Fruit fly (Drosophila melanogaster): Measurements from ENCODE around the gene CG42367.
A peak's percentile ranks its signal among the peaks of the same experiment; 100 is the strongest.

Gene CG42367

DNA sequence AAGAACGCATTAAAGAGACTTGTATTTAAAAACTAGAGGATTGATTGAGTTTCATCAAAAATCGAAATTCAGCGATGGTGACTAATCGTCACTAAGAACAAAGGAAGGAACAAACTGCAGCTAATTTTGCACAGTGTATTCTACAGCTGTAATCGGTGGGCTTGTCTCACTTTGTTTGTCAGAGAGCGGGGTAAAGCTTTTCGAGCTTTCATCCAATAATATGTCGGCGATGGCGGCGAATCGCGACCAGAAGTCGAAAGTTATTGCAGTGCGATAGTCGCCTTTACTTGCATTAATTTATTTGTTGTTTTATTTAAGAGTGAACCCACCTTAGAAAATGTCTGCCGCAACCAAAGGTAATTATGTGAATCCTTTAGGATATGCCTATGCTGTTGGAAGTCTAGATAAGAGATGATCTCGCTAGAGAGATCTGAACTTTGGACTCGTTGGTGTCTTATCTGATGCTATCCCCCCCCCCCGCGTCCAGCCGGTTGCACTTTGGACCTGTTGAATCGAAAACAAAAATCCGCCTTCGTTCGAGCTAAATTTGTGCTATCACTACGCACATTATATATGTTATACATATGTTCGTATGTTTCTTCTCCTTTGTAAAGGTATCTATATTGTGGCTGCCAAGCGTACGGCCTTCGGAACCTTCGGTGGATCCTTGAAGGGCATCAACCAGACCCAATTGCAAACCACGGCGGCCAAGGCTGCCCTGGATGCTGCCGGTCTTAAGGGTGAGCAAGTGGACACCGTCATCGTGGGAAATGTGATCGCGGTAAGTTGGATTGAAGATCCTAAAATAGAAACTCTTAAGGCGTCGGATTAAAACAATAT, 15.1 kb upstream of the CG42367 start, which contains the start of gene yip2 (continued):
- TF ChIP-seq sd (tag; optimal IDR thresholded peaks at IDR 0.05), result no peak
- no peak for TF ChIP-seq CG33557 (GFP tag; optimal IDR thresholded peaks at IDR 0.05)
- TF ChIP-seq dpn (GFP tag; optimal IDR thresholded peaks at IDR 0.05), result peak; percentile 38 to 68
- peak; percentile 40 for TF ChIP-seq CG11247 (GFP tag; IDR thresholded peaks at IDR 0.05)
- TF ChIP-seq lov (optimal IDR thresholded peaks at IDR 0.05), result no peak
- TF ChIP-seq lov (GFP tag; IDR thresholded peaks at IDR 0.05), result no peak
- TF ChIP-seq CG15696 (tag; optimal IDR thresholded peaks at IDR 0.05), result no peak
- TF ChIP-seq CG8924 (tag; optimal IDR thresholded peaks at IDR 0.05), result peak; percentile 66
- TF ChIP-seq Optix (GFP tag; IDR thresholded peaks at IDR 0.05), result no peak; the same call in 2 of the 3 replicates
- no peak for TF ChIP-seq CG10654 (GFP tag; optimal IDR thresholded peaks at IDR 0.05)
- peak; percentile 69 for TF ChIP-seq lilli (GFP tag; optimal IDR thresholded peaks at IDR 0.05)
- peak; percentile 29 for TF ChIP-seq CG5180 (GFP tag; optimal IDR thresholded peaks at IDR 0.05)
- no peak for TF ChIP-seq btn (GFP tag; optimal IDR thresholded peaks at IDR 0.05)
- TF ChIP-seq Sry-δ (GFP tag; optimal IDR thresholded peaks at IDR 0.05), result no peak
- peak; percentile 22 for TF ChIP-seq nmo (GFP tag; optimal IDR thresholded peaks at IDR 0.05)
- peak; percentile 41 for TF ChIP-seq fd3F (GFP tag; optimal IDR thresholded peaks at IDR 0.05)
- no peak for TF ChIP-seq wdn (GFP tag; IDR thresholded peaks at IDR 0.05)
- TF ChIP-seq Vsx1 (GFP tag; optimal IDR thresholded peaks at IDR 0.05), result no peak
- peak; percentile 53 for TF ChIP-seq CG7786 (GFP tag; optimal IDR thresholded peaks at IDR 0.05)
- TF ChIP-seq Pdp1 (GFP tag; optimal IDR thresholded peaks at IDR 0.05), result peak; percentile 45 to 47
- TF ChIP-seq CG6854 (GFP tag; optimal IDR thresholded peaks at IDR 0.05), result peak; percentile 57
- TF ChIP-seq Bdp1 (GFP tag; optimal IDR thresholded peaks at IDR 0.05), result no peak
- TF ChIP-seq p53 (GFP tag; optimal IDR thresholded peaks at IDR 0.05), result no peak
- peak; percentile 1 for TF ChIP-seq CG18764 (GFP tag; optimal IDR thresholded peaks at IDR 0.05)
- peak; percentile 34 for TF ChIP-seq CG12942 (GFP tag; optimal IDR thresholded peaks at IDR 0.05)
- peak; percentile 54 for TF ChIP-seq wek (GFP tag; optimal IDR thresholded peaks at IDR 0.05)
- no peak for TF ChIP-seq ewg (GFP tag; optimal IDR thresholded peaks at IDR 0.05)
- peak; percentile 55 for TF ChIP-seq CG17568 (GFP tag; optimal IDR thresholded peaks at IDR 0.05)
- peak; percentile 80; the same call in 2 of the 3 replicates for TF ChIP-seq so (GFP tag; IDR thresholded peaks at IDR 0.05)
- no peak for TF ChIP-seq D (optimal IDR thresholded peaks at IDR 0.05)
- TF ChIP-seq D (GFP tag; optimal IDR thresholded peaks at IDR 0.05), result no peak
- TF ChIP-seq dati (GFP tag; IDR thresholded peaks at IDR 0.05), result peak; percentile 40; the same call in 1 of the 2 replicates
- no peak for TF ChIP-seq CG6272 (GFP tag; IDR thresholded peaks at IDR 0.05)
- TF ChIP-seq CG4282 (GFP tag; optimal IDR thresholded peaks at IDR 0.05), result peak; percentile 36
- TF ChIP-seq Gsc (GFP tag; IDR thresholded peaks at IDR 0.05), result no peak
- no peak for TF ChIP-seq dan (GFP tag; IDR thresholded peaks at IDR 0.05)
- peak; percentile 50 for TF ChIP-seq slp2 (GFP tag; optimal IDR thresholded peaks at IDR 0.05)
- peak; percentile 58 for TF ChIP-seq NfI (GFP tag; optimal IDR thresholded peaks at IDR 0.05)
- peak; percentile 65 for TF ChIP-seq CG13894 (tag; optimal IDR thresholded peaks at IDR 0.05)
- TF ChIP-seq TFAM (GFP tag; optimal IDR thresholded peaks at IDR 0.05), result no peak
- TF ChIP-seq CG30431 (GFP tag; optimal IDR thresholded peaks at IDR 0.05), result no peak
- TF ChIP-seq aop (GFP tag; IDR thresholded peaks at IDR 0.05), result no peak
- no peak for TF ChIP-seq Rx (GFP tag; IDR thresholded peaks at IDR 0.05)
- TF ChIP-seq CG4404 (GFP tag; IDR thresholded peaks at IDR 0.05), result no peak
- TF ChIP-seq CG12659 (GFP tag; optimal IDR thresholded peaks at IDR 0.05), result peak; percentile 70
- TF ChIP-seq CG8089 (GFP tag; optimal IDR thresholded peaks at IDR 0.05), result no peak
- peak in 1 of 2 experiments; percentile 84 for TF ChIP-seq crp (GFP tag; optimal IDR thresholded peaks at IDR 0.05)
- peak; percentile 57 for TF ChIP-seq CG3281 (GFP tag; optimal IDR thresholded peaks at IDR 0.05)
- TF ChIP-seq CG12236 (GFP tag; optimal IDR thresholded peaks at IDR 0.05), result peak; percentile 17
- TF ChIP-seq CG10147 (GFP tag; optimal IDR thresholded peaks at IDR 0.05), result peak; percentile 19

Measured in whole organism, embryonic.